Worm (Caenorhabditis elegans): ENCODE results near the gene ubh-2.

ubh-2 gene

ce11 chrV:6513786-6514430, 4.3 kb upstream of the ubh-2 start:
- TF ChIP-seq sup-37 (GFP tag; optimal IDR thresholded peaks at IDR 0.05) (no peak), fkh-8 (tag; optimal IDR thresholded peaks at IDR 0.05) (no peak), C34B4.2 (tag; optimal IDR thresholded peaks at IDR 0.05) (no peak), unc-98 (GFP tag; IDR thresholded peaks at IDR 0.05) (no peak), nhr-85 (tag) (peak; percentile 6), lin-15B (tag; optimal IDR thresholded peaks at IDR 0.05) (no peak), tlp-1 (tag; optimal IDR thresholded peaks at IDR 0.05) (no peak), nhr-76 (tag; optimal IDR thresholded peaks at IDR 0.05) (no peak), grh-1 (GFP tag; IDR thresholded peaks at IDR 0.05) (no peak), ztf-4 (tag; optimal IDR thresholded peaks at IDR 0.05) (no peak), elt-3 (tag; optimal IDR thresholded peaks at IDR 0.05) (peak in 1 of 6 experiments; percentile 4), sptf-1 (tag; optimal IDR thresholded peaks at IDR 0.05) (no peak), jun-1 (tag; optimal IDR thresholded peaks at IDR 0.05) (no peak), ceh-88 (GFP tag; IDR thresholded peaks at IDR 0.05) (no peak), nhr-90 (tag; optimal IDR thresholded peaks at IDR 0.05; ENCODE audit: poor library complexity) (no peak), lin-13 (GFP tag; optimal IDR thresholded peaks at IDR 0.05) (no peak), blmp-1 (tag; optimal IDR thresholded peaks at IDR 0.05) (peak; percentile 70), aly-2 (tag; optimal IDR thresholded peaks at IDR 0.05) (no peak), nhr-11 (tag; optimal IDR thresholded peaks at IDR 0.05) (no peak), nhr-77 (tag; optimal IDR thresholded peaks at IDR 0.05) (no peak), zip-4 (GFP tag; optimal IDR thresholded peaks at IDR 0.05) (no peak), pax-3 (tag; optimal IDR thresholded peaks at IDR 0.05) (no peak), Y116A8C.19 (tag; optimal IDR thresholded peaks at IDR 0.05; ENCODE audit: borderline replicate concordance) (no peak), vab-15 (tag; optimal IDR thresholded peaks at IDR 0.05) (no peak), egl-13 (tag; optimal IDR thresholded peaks at IDR 0.05) (no peak), mep-1 (tag; optimal IDR thresholded peaks at IDR 0.05) (no peak), efl-3 (GFP tag; optimal IDR thresholded peaks at IDR 0.05) (no peak)

DNA sequence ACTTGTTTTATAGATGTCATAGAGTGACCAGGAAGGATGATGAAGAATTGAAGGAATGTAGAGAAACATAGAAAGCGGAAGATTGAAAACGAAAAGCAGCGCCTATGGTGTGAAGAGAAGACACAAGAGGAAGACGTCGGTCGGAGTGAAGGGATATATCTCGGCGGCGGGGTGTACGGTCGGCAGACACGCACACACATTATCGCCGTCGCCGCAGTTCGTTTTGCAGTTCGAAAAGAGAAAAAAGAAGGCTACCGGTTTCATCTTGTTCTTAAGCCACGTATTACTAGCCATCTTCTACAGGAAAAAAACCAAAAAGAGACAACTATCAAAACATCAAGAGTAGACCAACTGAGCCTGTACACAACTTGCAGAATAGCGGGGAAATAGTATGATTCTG, 3.7 kb upstream of the ubh-2 start:
- TF ChIP-seq unc-130 (tag; optimal IDR thresholded peaks at IDR 0.05) (no peak), ztf-11 (tag; optimal IDR thresholded peaks at IDR 0.05) (no peak), dsc-1 (tag; optimal IDR thresholded peaks at IDR 0.05) (no peak), swsn-7 (tag; optimal IDR thresholded peaks at IDR 0.05) (no peak), nhr-84 (tag; optimal IDR thresholded peaks at IDR 0.05) (no peak), hlh-17 (GFP tag; optimal IDR thresholded peaks at IDR 0.05; ENCODE audit: borderline replicate concordance) (no peak), lir-3 (tag; optimal IDR thresholded peaks at IDR 0.05; ENCODE audit: poor library complexity) (no peak), lin-14 (GFP tag; optimal IDR thresholded peaks at IDR 0.05) (peak; percentile 72), mep-1 (tag; optimal IDR thresholded peaks at IDR 0.05) (no peak), ces-1 (GFP tag; optimal IDR thresholded peaks at IDR 0.05) (no peak), ceh-63 (GFP tag; optimal IDR thresholded peaks at IDR 0.05) (no peak), grh-1 (GFP tag; IDR thresholded peaks at IDR 0.05) (no peak), nhr-12 (tag; optimal IDR thresholded peaks at IDR 0.05) (no peak), ztf-4 (tag; optimal IDR thresholded peaks at IDR 0.05) (no peak), hlh-4 (tag; optimal IDR thresholded peaks at IDR 0.05) (no peak), unc-86 (tag; optimal IDR thresholded peaks at IDR 0.05) (no peak), F16B12.6 (tag; optimal IDR thresholded peaks at IDR 0.05) (no peak), efl-1 (optimal IDR thresholded peaks at IDR 0.05) (no peak), efl-1 (GFP tag; optimal IDR thresholded peaks at IDR 0.05 in 1 of 2) (peak in 1 of 2 experiments; percentile 59), sox-4 (tag; optimal IDR thresholded peaks at IDR 0.05) (no peak), alr-1 (tag; optimal IDR thresholded peaks at IDR 0.05; ENCODE audit: borderline replicate concordance) (no peak), ama-1 (optimal IDR thresholded peaks at IDR 0.05) (no peak), nhr-85 (tag) (no peak), fkh-10 (GFP tag; optimal IDR thresholded peaks at IDR 0.05) (no peak), mef-2 (tag; optimal IDR thresholded peaks at IDR 0.05) (no peak), snpc-4 (tag; optimal IDR thresholded peaks at IDR 0.05) (no peak), isw-1 (GFP tag; IDR thresholded peaks at IDR 0.05) (no peak), lin-35 (GFP tag; optimal IDR thresholded peaks at IDR 0.05) (no peak), sup-37 (GFP tag; optimal IDR thresholded peaks at IDR 0.05) (no peak), dpl-1 (GFP tag; optimal IDR thresholded peaks at IDR 0.05) (no peak), egl-27 (tag; optimal IDR thresholded peaks at IDR 0.05) (no peak), C34B4.2 (tag; optimal IDR thresholded peaks at IDR 0.05) (no peak)

Data from whole organism, L1 larva.